Fruit fly (Drosophila melanogaster) whole organism, embryonic: Measurements from ENCODE around the gene Bet3.

Source experiments
- Abd-B ChIP-seq: fragments of 200-800 bp; sonication (Bioruptor generic); optimal IDR thresholded peaks from 2 replicates; lab custom pipeline; 2018; ENCODE audit warnings: missing biosample characterization, mild to moderate bottlenecking, missing genetic modification characterization, moderate library complexity
- Asciz ChIP-seq: fragments of 200-800 bp; sonication (Bioruptor generic); optimal IDR thresholded peaks from 2 replicates; lab custom pipeline; 2017; ENCODE audit warnings: missing biosample characterization, mild to moderate bottlenecking, missing genetic modification characterization, missing genetic modification reagents
- Atf3 ChIP-seq: fragments of 200-800 bp; sonication (Bioruptor generic); optimal IDR thresholded peaks from 3 replicates; lab custom pipeline; 2016; ENCODE audit warnings: missing biosample characterization, missing genetic modification characterization
- Atf6 ChIP-seq: fragments of 200-800 bp; sonication (Bioruptor generic); IDR thresholded peaks from 2 replicates; pipeline ENCODE4 v1.3.6; 2022; ENCODE audit warnings: missing biosample characterization, missing genetic modification characterization
- CG10147 ChIP-seq: fragments of 200-800 bp; sonication (Bioruptor generic); optimal IDR thresholded peaks from 2 replicates; lab custom pipeline; 2019; ENCODE audit warnings: missing biosample characterization, mild to moderate bottlenecking, missing genetic modification characterization, moderate library complexity
- CG11085 ChIP-seq: fragments of 200-800 bp; sonication (Bioruptor generic); IDR thresholded peaks from 2 replicates; pipeline ENCODE4 v1.3.6; 2022; ENCODE audit warnings: missing biosample characterization, missing genetic modification characterization
- CG12942 ChIP-seq: fragments of 200-800 bp; sonication (Bioruptor generic); optimal IDR thresholded peaks from 3 replicates; lab custom pipeline; 2016; ENCODE audit warnings: missing biosample characterization, missing genetic modification characterization
- CG13296 ChIP-seq: fragments of 200-800 bp; sonication (Bioruptor generic); optimal IDR thresholded peaks from 3 replicates; lab custom pipeline; 2018; ENCODE audit warnings: missing biosample characterization, mild to moderate bottlenecking, missing genetic modification characterization
- CG15514 ChIP-seq: fragments of 200-800 bp; sonication (Bioruptor generic); optimal IDR thresholded peaks from 3 replicates; lab custom pipeline; 2017; ENCODE audit warnings: missing biosample characterization, missing genetic modification characterization, mild to moderate bottlenecking, moderate library complexity, missing genetic modification reagents
- CG16779 ChIP-seq: fragments of 200-800 bp; sonication (Bioruptor generic); IDR thresholded peaks from 2 replicates; pipeline ENCODE4 v1.3.6; 2022; ENCODE audit warnings: missing biosample characterization, missing genetic modification characterization
- CG17361 ChIP-seq: fragments of 200-800 bp; sonication (Bioruptor generic); IDR thresholded peaks from 3 replicates; pipeline ENCODE4 v1.3.6; 2022; ENCODE audit warnings: missing biosample characterization, missing genetic modification characterization
- CG18599 ChIP-seq: fragments of 200-800 bp; sonication (Bioruptor generic); optimal IDR thresholded peaks from 3 replicates; lab custom pipeline; 2017; ENCODE audit warnings: missing biosample characterization, missing genetic modification characterization, mild to moderate bottlenecking, moderate library complexity, missing genetic modification reagents
- CG2712 ChIP-seq: fragments of 200-800 bp; optimal IDR thresholded peaks from 3 replicates; lab custom pipeline; 2019; ENCODE audit warnings: missing biosample characterization, mild to moderate bottlenecking, missing genetic modification characterization, moderate library complexity
- CG3065 ChIP-seq: fragments of 200-800 bp; sonication (Bioruptor generic); optimal IDR thresholded peaks from 2 replicates; lab custom pipeline; 2016; ENCODE audit warnings: missing biosample characterization, missing genetic modification characterization
- CG31388 ChIP-seq: fragments of 200-800 bp; sonication (Bioruptor generic); optimal IDR thresholded peaks from 2 replicates; lab custom pipeline; 2016; ENCODE audit warnings: missing biosample characterization, missing genetic modification characterization
- CG32772 ChIP-seq: fragments of 200-800 bp; sonication (Bioruptor generic); IDR thresholded peaks from 2 replicates; pipeline ENCODE4 v1.3.6; 2022; ENCODE audit warnings: missing biosample characterization, missing genetic modification characterization
- CG4282 ChIP-seq: fragments of 200-800 bp; sonication (Bioruptor generic); optimal IDR thresholded peaks from 2 replicates; lab custom pipeline; 2016; ENCODE audit warnings: missing biosample characterization, missing genetic modification characterization
- CG4854 ChIP-seq: fragments of 200-800 bp; sonication (Bioruptor generic); optimal IDR thresholded peaks from 2 replicates; lab custom pipeline; 2016; ENCODE audit warnings: missing biosample characterization, missing genetic modification characterization, inconsistent platforms
- CG6791 ChIP-seq: fragments of 200-800 bp; sonication (Bioruptor generic); IDR thresholded peaks from 3 replicates; pipeline ENCODE4 v1.3.6; 2022; ENCODE audit warnings: missing biosample characterization, missing genetic modification characterization; ENCODE audit not compliant: partially characterized antibody
- Deaf1 ChIP-seq: fragments of 200-800 bp; optimal IDR thresholded peaks from 3 replicates; lab custom pipeline; 2019; ENCODE audit warnings: missing biosample characterization, mild to moderate bottlenecking, missing genetic modification characterization, moderate library complexity
- Dfd ChIP-seq, 2 experiments: fragments of >200 bp; optimal IDR thresholded peaks; 2 replicates each; lab custom pipeline; 2017; ENCODE audit warnings: missing biosample characterization in 2 of 2, missing genetic modification characterization in 2 of 2
- Dip2 ChIP-seq: fragments of 200-800 bp; sonication (Bioruptor generic); IDR thresholded peaks from 2 replicates; pipeline ENCODE4 v1.3.6; 2022; ENCODE audit warnings: missing biosample characterization, missing genetic modification characterization
- Ets65A ChIP-seq: fragments of 200-800 bp; sonication (Bioruptor generic); peaks from one replicate; lab custom pipeline; 2016; ENCODE audit warnings: missing biosample characterization, missing genetic modification characterization
- Fer1 ChIP-seq: fragments of 200-800 bp; sonication (Bioruptor generic); optimal IDR thresholded peaks from 2 replicates; lab custom pipeline; 2017; ENCODE audit warnings: missing biosample characterization, mild to moderate bottlenecking, missing genetic modification characterization
- Hand ChIP-seq: fragments of 200-800 bp; sonication (Bioruptor generic); optimal IDR thresholded peaks from 2 replicates; lab custom pipeline; 2017; ENCODE audit warnings: mild to moderate bottlenecking, missing biosample characterization, missing genetic modification reagents, missing genetic modification characterization
- Hmr ChIP-seq: fragments of 200-800 bp; sonication (Bioruptor generic); optimal IDR thresholded peaks from 3 replicates; lab custom pipeline; 2017; ENCODE audit warnings: mild to moderate bottlenecking, missing biosample characterization, missing genetic modification reagents, missing genetic modification characterization
- Med ChIP-seq: fragments of 200-800 bp; sonication (Bioruptor generic); peaks from one replicate; lab custom pipeline; 2016; ENCODE audit warnings: missing biosample characterization, missing genetic modification characterization, mild to moderate bottlenecking, inconsistent platforms, moderate library complexity
- Meics ChIP-seq: fragments of 200-800 bp; sonication (Bioruptor generic); optimal IDR thresholded peaks from 2 replicates; lab custom pipeline; 2017; ENCODE audit warnings: missing biosample characterization, mild to moderate bottlenecking, missing genetic modification characterization
- Ravus ChIP-seq: fragments of 200-800 bp; sonication (Bioruptor generic); IDR thresholded peaks from 2 replicates; pipeline ENCODE4 v1.3.6; 2022; ENCODE audit warnings: missing biosample characterization, missing genetic modification characterization
- Rfx ChIP-seq: fragments of 200-800 bp; sonication (Bioruptor generic); IDR thresholded peaks from 2 replicates; pipeline ENCODE4 v1.3.6; 2022; ENCODE audit warnings: missing biosample characterization, missing genetic modification characterization
- Sin3A ChIP-seq: fragments of >200 bp; optimal IDR thresholded peaks from 2 replicates; lab custom pipeline; 2018
- Ssrp ChIP-seq: fragments of 200-800 bp; sonication (Bioruptor generic); optimal IDR thresholded peaks from 2 replicates; lab custom pipeline; 2018; ENCODE audit warnings: missing biosample characterization, mild to moderate bottlenecking, missing genetic modification characterization, moderate library complexity
- TFAM ChIP-seq: fragments of 200-800 bp; sonication (Bioruptor generic); optimal IDR thresholded peaks from 2 replicates; lab custom pipeline; 2017; ENCODE audit warnings: missing biosample characterization, missing genetic modification characterization, inconsistent platforms
- Usf ChIP-seq: fragments of 200-800 bp; sonication (Bioruptor generic); optimal IDR thresholded peaks from 2 replicates; lab custom pipeline; 2017; ENCODE audit warnings: missing genotype, missing biosample characterization, missing genetic modification characterization
- ap ChIP-seq: fragments of 200-800 bp; sonication (Bioruptor generic); IDR thresholded peaks from 2 replicates; pipeline ENCODE4 v1.3.6; 2022; ENCODE audit warnings: missing biosample characterization, missing genetic modification characterization
- ash1 ChIP-seq: fragments of 200-800 bp; sonication (Bioruptor generic); optimal IDR thresholded peaks from 2 replicates; lab custom pipeline; 2018; ENCODE audit warnings: missing biosample characterization, mild to moderate bottlenecking, missing genetic modification characterization
- ato ChIP-seq: fragments of 200-800 bp; sonication (Bioruptor generic); IDR thresholded peaks from 2 replicates; pipeline ENCODE4 v1.3.6; 2022; ENCODE audit warnings: missing biosample characterization, missing genetic modification characterization; ENCODE audit not compliant: partially characterized antibody
- bsh ChIP-seq, 2 experiments: fragments of 200-800 bp; sonication (Bioruptor generic); optimal IDR thresholded peaks; 2 replicates each; lab custom pipeline; 2017 to 2018; ENCODE audit warnings: mild to moderate bottlenecking in 2 of 2, missing biosample characterization in 2 of 2, missing genetic modification characterization in 2 of 2, moderate library complexity in 1 of 2
- chif ChIP-seq, 2 experiments: fragments of 200-800 bp; sonication (Bioruptor generic); optimal IDR thresholded peaks; 3 replicates each; lab custom pipeline; 2016; ENCODE audit warnings: missing biosample characterization in 2 of 2, missing genetic modification characterization in 2 of 2
- cwo ChIP-seq: fragments of 200-800 bp; sonication (Bioruptor generic); optimal IDR thresholded peaks from 3 replicates; lab custom pipeline; 2017; ENCODE audit warnings: missing biosample characterization, missing genetic modification characterization, mild to moderate bottlenecking, moderate library complexity, missing genetic modification reagents
- eve ChIP-seq, 2 experiments: fragments of >200 bp; optimal IDR thresholded peaks; 2 replicates each; lab custom pipeline; 2017; ENCODE audit warnings: missing biosample characterization in 2 of 2, missing genetic modification characterization in 2 of 2
- hkb ChIP-seq, 2 experiments: fragments of 200-800 bp in 1 of 2; fragments of >200 bp in 1 of 2; sonication (Bioruptor generic) in 1 of 2; IDR thresholded peaks in 1 of 2; optimal IDR thresholded peaks in 1 of 2; 2 replicates each; pipeline versions ENCODE4 v1.3.6 to Lab custom; 2017 to 2022; ENCODE audit warnings: missing biosample characterization in 1 of 2, missing genetic modification characterization in 1 of 2
- kni ChIP-seq: fragments of 200-800 bp; sonication (Bioruptor generic); optimal IDR thresholded peaks from 3 replicates; lab custom pipeline; 2017; ENCODE audit warnings: mild to moderate bottlenecking, missing biosample characterization, missing genetic modification reagents, missing genetic modification characterization
- lab ChIP-seq: fragments of 200-800 bp; sonication (Bioruptor generic); optimal IDR thresholded peaks from 3 replicates; lab custom pipeline; 2017; ENCODE audit warnings: missing biosample characterization, missing genetic modification characterization, mild to moderate bottlenecking, moderate library complexity, missing genetic modification reagents
- lilli ChIP-seq: fragments of 200-800 bp; sonication (Bioruptor generic); optimal IDR thresholded peaks from 3 replicates; lab custom pipeline; 2016; ENCODE audit warnings: missing biosample characterization, missing genetic modification characterization
- maf-S ChIP-seq: fragments of 200-800 bp; sonication (Bioruptor generic); optimal IDR thresholded peaks from 2 replicates; lab custom pipeline; 2016; ENCODE audit warnings: missing biosample characterization, missing genetic modification characterization
- pzg ChIP-seq: fragments of 200-800 bp; sonication (Bioruptor generic); optimal IDR thresholded peaks from 3 replicates; lab custom pipeline; 2018; ENCODE audit warnings: missing biosample characterization, mild to moderate bottlenecking, missing genetic modification characterization, moderate library complexity
- sisA ChIP-seq: fragments of 200-800 bp; sonication (Bioruptor generic); IDR thresholded peaks from 2 replicates; pipeline ENCODE4 v1.3.6; 2022; ENCODE audit warnings: missing biosample characterization, missing genetic modification characterization
- sr ChIP-seq: fragments of 200-800 bp; sonication (Bioruptor generic); IDR thresholded peaks from 3 replicates; pipeline ENCODE4 v1.3.6; 2022; ENCODE audit warnings: missing biosample characterization, missing genetic modification characterization
- stc ChIP-seq: fragments of 200-800 bp; sonication (Bioruptor generic); IDR thresholded peaks from 2 replicates; pipeline ENCODE4 v1.3.6; 2022; ENCODE audit warnings: missing biosample characterization, missing genetic modification characterization
- tin ChIP-seq: fragments of 200-800 bp; sonication (Bioruptor generic); optimal IDR thresholded peaks from 3 replicates; lab custom pipeline; 2016; ENCODE audit warnings: missing biosample characterization, missing genetic modification characterization

Bet3 gene

DNA sequence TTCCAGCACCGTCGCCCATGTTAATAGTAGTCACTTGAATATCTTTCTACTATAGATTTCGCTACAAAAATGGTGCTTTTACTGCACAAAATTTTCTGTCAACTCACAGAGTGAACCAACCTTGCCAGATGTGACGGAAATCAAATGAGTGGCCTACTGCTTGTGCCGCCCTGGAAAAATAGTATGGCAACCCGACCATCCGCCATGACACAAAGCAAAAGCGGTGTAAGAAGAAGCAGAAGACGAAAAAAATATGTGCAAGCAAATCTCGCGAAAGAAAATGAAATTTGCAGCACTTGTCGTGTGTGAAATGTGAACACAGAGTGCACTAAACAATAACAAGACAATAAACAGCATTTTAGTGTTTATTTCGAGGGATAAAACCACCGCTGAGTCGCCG, 34.8 kb upstream of the Bet3 start, which contains the start of the genes Uch-L5 and Jarid2 (continued):
- TF ChIP-seq Atf6 (GFP tag; lab: Robert Waterston, UW) (no peak), hkb (optimal IDR thresholded peaks at IDR 0.05; lab: Kevin White, UChicago) (no peak), hkb (GFP tag; IDR thresholded peaks at IDR 0.05; lab: Robert Waterston, UW) (no peak), CG31388 (GFP tag; lab: Kevin White, UChicago) (no peak), eve (GFP tag; optimal IDR thresholded peaks at IDR 0.05; lab: Kevin White, UChicago) (no peak), lab (peak; percentile 65), CG13296 (GFP tag; lab: Kevin White, UChicago) (peak; percentile 41), tin (GFP tag; lab: Kevin White, UChicago) (peak; percentile 42), Hand (GFP tag; lab: Kevin White, UChicago) (no peak), ap (GFP tag; lab: Robert Waterston, UW) (no peak), Ets65A (GFP tag; lab: Kevin White, UChicago) (peak; percentile 95), CG4854 (peak; percentile 17), maf-S (peak; percentile 68), CG11085 (GFP tag; lab: Robert Waterston, UW) (no peak), CG12942 (GFP tag; lab: Kevin White, UChicago) (peak; percentile 43), CG2712 (tag; lab: Kevin White, UChicago) (peak; percentile 61), Ssrp (no peak), bsh (GFP tag; optimal IDR thresholded peaks at IDR 0.05; lab: Kevin White, UChicago) (peak in 1 of 2 experiments; percentile 0), Med (peak; percentile 94), Atf3 (peak; percentile 21), Fer1 (GFP tag; lab: Kevin White, UChicago) (peak; percentile 44), cwo (GFP tag; lab: Kevin White, UChicago) (no peak), ash1 (peak; percentile 46), TFAM (GFP tag; lab: Kevin White, UChicago) (no peak), Rfx (GFP tag; lab: Robert Waterston, UW) (peak; percentile 78), Asciz (GFP tag; lab: Kevin White, UChicago) (no peak), Usf (no peak), Dfd (GFP tag; optimal IDR thresholded peaks at IDR 0.05; lab: Kevin White, UChicago) (no peak), CG3065 (GFP tag; lab: Kevin White, UChicago) (no peak), Ravus (GFP tag; lab: Robert Waterston, UW) (no peak), CG18599 (GFP tag; lab: Kevin White, UChicago) (no peak), CG15514 (GFP tag; lab: Kevin White, UChicago) (peak; percentile 85), Deaf1 (tag; lab: Kevin White, UChicago) (peak; percentile 10), sr (GFP tag; lab: Robert Waterston, UW) (no peak), Meics (peak; percentile 57), CG17361 (GFP tag; lab: Robert Waterston, UW) (no peak), Sin3A (lab: Kevin White, UChicago) (peak; percentile 79), Hmr (GFP tag; lab: Kevin White, UChicago) (peak; percentile 55), chif (GFP tag; optimal IDR thresholded peaks at IDR 0.05; lab: Kevin White, UChicago) (peak; percentile 33 to 38), ato (GFP tag; lab: Robert Waterston, UW) (0 out of 2 replicates have a peak, but pooled peaks have one; percentile 32), lilli (GFP tag; lab: Kevin White, UChicago) (peak; percentile 72), Abd-B (GFP tag; lab: Kevin White, UChicago) (no peak), CG32772 (GFP tag; lab: Robert Waterston, UW) (peak; percentile 31; the same call in 1 of the 2 replicates), kni (GFP tag; lab: Kevin White, UChicago) (peak; percentile 14), pzg (GFP tag; lab: Kevin White, UChicago) (peak; percentile 95), Dip2 (GFP tag; lab: Robert Waterston, UW) (no peak), stc (GFP tag; lab: Robert Waterston, UW) (no peak), CG10147 (GFP tag; lab: Kevin White, UChicago) (no peak), sisA (GFP tag; lab: Robert Waterston, UW) (peak; percentile 49), CG16779 (GFP tag; lab: Robert Waterston, UW) (no peak), CG4282 (GFP tag; lab: Kevin White, UChicago) (no peak), CG6791 (GFP tag; lab: Robert Waterston, UW) (peak; percentile 38; the same call in 1 of the 3 replicates)
